Worm (Caenorhabditis elegans) whole organism, L1 larva: ENCODE data around the gene evl-20.

ENCODE experiments used
- C04F5.9 ChIP-seq: sonication (generic microtip); optimal IDR thresholded peaks from 2 replicates; lab custom pipeline; 2016; ENCODE audit warnings: missing genetic modification characterization, missing compliant biosample characterization
- C16A3.4 ChIP-seq: fragments of 150-350 bp; optimal IDR thresholded peaks from 2 replicates; lab custom pipeline; 2014; ENCODE audit warnings: missing biosample characterization, missing genetic modification characterization
- F16B12.6 ChIP-seq: fragments of 150-350 bp; optimal IDR thresholded peaks from 2 replicates; lab custom pipeline; 2014; ENCODE audit warnings: missing biosample characterization, missing genetic modification characterization
- Y116A8C.19 ChIP-seq: sonication (generic microtip); optimal IDR thresholded peaks from 2 replicates; lab custom pipeline; 2016; ENCODE audit warnings: missing compliant biosample characterization, missing genetic modification characterization, borderline replicate concordance
- ceh-8 ChIP-seq: fragments of 200-800 bp; sonication (Bioruptor generic); optimal IDR thresholded peaks from 2 replicates; lab custom pipeline; 2018; ENCODE audit warnings: mild to moderate bottlenecking, missing genetic modification characterization, moderate library complexity, missing compliant biosample characterization
- ceh-90 ChIP-seq: sonication (generic microtip); optimal IDR thresholded peaks from 2 replicates; lab custom pipeline; 2016; ENCODE audit warnings: missing genetic modification characterization, missing compliant biosample characterization
- ces-1 ChIP-seq: fragments of 150-350 bp; optimal IDR thresholded peaks from 2 replicates; lab custom pipeline; 2014; ENCODE audit warnings: missing biosample characterization, missing genetic modification reagents, missing genetic modification characterization
- efl-1 ChIP-seq, 4 experiments: fragments of 150-350 bp; optimal IDR thresholded peaks in 3 of 4; peaks in 1 of 4; 1 replicate in 1 of 4; 2 replicates in 3 of 4; lab custom pipeline; 2014; ENCODE audit warnings: missing biosample characterization in 2 of 4, missing genetic modification characterization in 2 of 4, missing genetic modification reagents in 2 of 4
- efl-3 ChIP-seq: fragments of 200-800 bp; sonication (Bioruptor generic); optimal IDR thresholded peaks from 2 replicates; lab custom pipeline; 2018; ENCODE audit warnings: mild to moderate bottlenecking, missing genetic modification characterization, missing compliant biosample characterization
- egl-13 ChIP-seq: sonication (generic microtip); optimal IDR thresholded peaks from 2 replicates; lab custom pipeline; 2016; ENCODE audit warnings: missing genotype, missing genetic modification reagents, missing genetic modification characterization, missing compliant biosample characterization
- fkh-4 ChIP-seq: sonication (generic microtip); optimal IDR thresholded peaks from 2 replicates; lab custom pipeline; 2016; ENCODE audit warnings: missing compliant biosample characterization, missing genetic modification characterization, borderline replicate concordance
- fkh-8 ChIP-seq: sonication (generic microtip); optimal IDR thresholded peaks from 2 replicates; lab custom pipeline; 2016; ENCODE audit warnings: mild to moderate bottlenecking, missing genetic modification characterization, missing compliant biosample characterization
- irx-1 ChIP-seq: sonication (generic microtip); optimal IDR thresholded peaks from 2 replicates; lab custom pipeline; 2016; ENCODE audit warnings: missing genetic modification characterization, missing compliant biosample characterization
- lir-3 ChIP-seq: sonication (generic microtip); optimal IDR thresholded peaks from 2 replicates; lab custom pipeline; 2016; ENCODE audit warnings: mild to moderate bottlenecking, missing genetic modification characterization, moderate library complexity, missing compliant biosample characterization; ENCODE audit not compliant: poor library complexity
- lsy-2 ChIP-seq, 2 experiments: fragments of 150-350 bp; optimal IDR thresholded peaks; 2 replicates each; lab custom pipeline; 2014; ENCODE audit warnings: missing biosample characterization in 2 of 2, missing genetic modification characterization in 2 of 2
- mab-9 ChIP-seq: fragments of 200-800 bp; sonication (Bioruptor generic); IDR thresholded peaks from 2 replicates; pipeline ENCODE4 v1.3.6; 2022; ENCODE audit warnings: missing genetic modification reagents, missing genetic modification characterization, missing compliant biosample characterization
- mep-1 ChIP-seq: fragments of 150-350 bp; optimal IDR thresholded peaks from 2 replicates; lab custom pipeline; 2014; ENCODE audit warnings: missing biosample characterization, missing genetic modification characterization
- nhr-11 ChIP-seq: fragments of 150-350 bp; optimal IDR thresholded peaks from 2 replicates; lab custom pipeline; 2014; ENCODE audit warnings: missing biosample characterization, missing genetic modification characterization
- nhr-28 ChIP-seq: fragments of 150-350 bp; optimal IDR thresholded peaks from 2 replicates; lab custom pipeline; 2014; ENCODE audit warnings: missing biosample characterization, missing genetic modification characterization
- nhr-47 ChIP-seq: sonication (generic microtip); optimal IDR thresholded peaks from 2 replicates; lab custom pipeline; 2016; ENCODE audit warnings: mild to moderate bottlenecking, missing genetic modification characterization, moderate library complexity, missing compliant biosample characterization
- nhr-77 ChIP-seq: fragments of 150-350 bp; optimal IDR thresholded peaks from 2 replicates; lab custom pipeline; 2014; ENCODE audit warnings: missing biosample characterization, missing genetic modification characterization
- nhr-84 ChIP-seq: sonication (generic microtip); optimal IDR thresholded peaks from 2 replicates; lab custom pipeline; 2017; ENCODE audit warnings: missing biosample characterization, missing genetic modification characterization
- pag-3 ChIP-seq: sonication (generic microtip); optimal IDR thresholded peaks from 2 replicates; lab custom pipeline; 2017; ENCODE audit warnings: missing genetic modification characterization, mild to moderate bottlenecking, missing compliant biosample characterization, antibody characterized with exemption, borderline replicate concordance; ENCODE audit not compliant: insufficient read depth
- pax-3 ChIP-seq: fragments of 200-800 bp; sonication (Bioruptor generic); optimal IDR thresholded peaks from 2 replicates; lab custom pipeline; 2018; ENCODE audit warnings: mild to moderate bottlenecking, missing genetic modification characterization, moderate library complexity, missing compliant biosample characterization
- pqm-1 ChIP-seq: sonication (generic microtip); optimal IDR thresholded peaks from 3 replicates; lab custom pipeline; 2017; ENCODE audit warnings: missing biosample characterization, missing genetic modification characterization
- snu-23 ChIP-seq: sonication (generic microtip); optimal IDR thresholded peaks from 2 replicates; lab custom pipeline; 2016; ENCODE audit warnings: missing genetic modification characterization, missing compliant biosample characterization
- sox-4 ChIP-seq: sonication (generic microtip); optimal IDR thresholded peaks from 2 replicates; lab custom pipeline; 2016; ENCODE audit warnings: missing genetic modification characterization, missing compliant biosample characterization
- sup-37 ChIP-seq: fragments of 200-800 bp; sonication (Bioruptor generic); optimal IDR thresholded peaks from 2 replicates; lab custom pipeline; 2018; ENCODE audit warnings: mild to moderate bottlenecking, missing genetic modification characterization, missing compliant biosample characterization
- tbx-2 ChIP-seq: sonication (generic microtip); optimal IDR thresholded peaks from 2 replicates; lab custom pipeline; 2016; ENCODE audit warnings: missing genetic modification characterization, missing compliant biosample characterization
- tlp-1 ChIP-seq: fragments of 150-350 bp; optimal IDR thresholded peaks from 2 replicates; lab custom pipeline; 2014; ENCODE audit warnings: missing biosample characterization, missing genetic modification characterization
- unc-30 ChIP-seq: sonication (generic microtip); optimal IDR thresholded peaks from 2 replicates; lab custom pipeline; 2017; ENCODE audit warnings: missing biosample characterization, missing genetic modification characterization
- unc-86 ChIP-seq: sonication (generic microtip); optimal IDR thresholded peaks from 2 replicates; lab custom pipeline; 2016; ENCODE audit warnings: missing genetic modification characterization, missing compliant biosample characterization
- vab-15 ChIP-seq: sonication (generic microtip); optimal IDR thresholded peaks from 2 replicates; lab custom pipeline; 2017; ENCODE audit warnings: missing genotype, mild to moderate bottlenecking, missing genetic modification characterization, missing compliant biosample characterization
- ztf-11 ChIP-seq, 2 experiments: sonication (generic microtip); optimal IDR thresholded peaks; 2 replicates each; lab custom pipeline; 2016 to 2017; ENCODE audit warnings: missing genetic modification characterization in 2 of 2, missing biosample characterization in 1 of 2, missing compliant biosample characterization in 1 of 2
- ztf-4 ChIP-seq: fragments of 150-350 bp; optimal IDR thresholded peaks from 2 replicates; lab custom pipeline; 2014; ENCODE audit warnings: missing biosample characterization, missing genetic modification characterization

The evl-20 gene

ce11 chrII:8466874-8467273, 22.8 kb downstream of the evl-20 start, which contains the start of gene F22B5.10:
Gene F22B5.10 (plus strand): TSS chrII:8467174.
- TF ChIP-seq F16B12.6 (tag; lab: Kevin White, UChicago) (no peak), egl-13 (tag; lab: Kevin White, UChicago) (no peak), pax-3 (tag; lab: Kevin White, UChicago) (no peak), tbx-2 (tag; lab: Kevin White, UChicago) (no peak), efl-3 (no peak), ceh-90 (tag; lab: Kevin White, UChicago) (no peak), ces-1 (GFP tag; lab: Kevin White, UChicago) (no peak), snu-23 (GFP tag; lab: Kevin White, UChicago) (no peak), C16A3.4 (no peak), vab-15 (tag; lab: Kevin White, UChicago) (no peak), unc-30 (tag; lab: Kevin White, UChicago) (no peak)

- no peak for TF ChIP-seq efl-1 (optimal IDR thresholded peaks at IDR 0.05; lab: Kevin White, UChicago)
- peak in 1 of 2 experiments; percentile 17 for TF ChIP-seq efl-1 (GFP tag; optimal IDR thresholded peaks at IDR 0.05 in 1 of 2; lab: Kevin White, UChicago)
- no peak for TF ChIP-seq nhr-28 (tag; lab: Kevin White, UChicago)
These were observed 23.7 kb downstream of the evl-20 start, which contains the start of gene M05D6.2 for ce11 chrII:8467809-8468208. Gene M05D6.2 (plus strand): TSS chrII:8468109.

- TF ChIP-seq nhr-11 (tag; lab: Kevin White, UChicago) (no peak), tlp-1 (tag; lab: Kevin White, UChicago) (no peak), sup-37 (GFP tag; lab: Kevin White, UChicago) (no peak), irx-1 (tag; lab: Kevin White, UChicago) (no peak), lir-3 (tag; lab: Kevin White, UChicago) (no peak), nhr-77 (tag; lab: Kevin White, UChicago) (no peak), ceh-8 (GFP tag; lab: Kevin White, UChicago) (no peak), pag-3 (tag; lab: Kevin White, UChicago) (no peak), nhr-47 (no peak), fkh-8 (tag; lab: Kevin White, UChicago) (no peak), efl-1 (optimal IDR thresholded peaks at IDR 0.05; lab: Kevin White, UChicago) (no peak), efl-1 (GFP tag; optimal IDR thresholded peaks at IDR 0.05 in 1 of 2; lab: Kevin White, UChicago) (no peak), egl-13 (tag; lab: Kevin White, UChicago) (no peak), unc-86 (tag; lab: Kevin White, UChicago) (no peak), efl-3 (no peak), mab-9 (GFP tag; lab: Robert Waterston, UW) (no peak), lsy-2 (tag; optimal IDR thresholded peaks at IDR 0.05; lab: Kevin White, UChicago) (no peak)
These were observed 27.0 kb downstream of the evl-20 start, which contains the start of gene M05D6.8 for ce11 chrII:8471139-8471538. Gene M05D6.8 (minus strand): TSS chrII:8471239.

- TF ChIP-seq nhr-84 (tag; lab: Kevin White, UChicago): no peak
- no peak for TF ChIP-seq sox-4 (tag; lab: Kevin White, UChicago)
- TF ChIP-seq Y116A8C.19 (tag; lab: Kevin White, UChicago): no peak
- no peak for TF ChIP-seq mep-1
- TF ChIP-seq efl-3: no peak
- TF ChIP-seq lsy-2 (tag; optimal IDR thresholded peaks at IDR 0.05; lab: Kevin White, UChicago): no peak
- TF ChIP-seq ztf-4 (tag; lab: Kevin White, UChicago): no peak
- TF ChIP-seq C04F5.9 (tag; lab: Kevin White, UChicago): no peak
These were observed 28.8 kb downstream of the evl-20 start for ce11 chrII:8472916-8473315.

ce11 chrII:8475306-8475822, 31.3 kb downstream of the evl-20 start, which contains the start of the genes M05D6.1 and M05D6.3:
Gene M05D6.1 (minus strand): TSS chrII:8475406.
Gene M05D6.3 (plus strand): TSS chrII:8475772.
- TF ChIP-seq fkh-4 (tag; lab: Kevin White, UChicago): no peak
- TF ChIP-seq tlp-1 (tag; lab: Kevin White, UChicago): no peak
- TF ChIP-seq pqm-1 (tag; lab: Kevin White, UChicago): no peak
- TF ChIP-seq ztf-11 (tag; optimal IDR thresholded peaks at IDR 0.05; lab: Kevin White, UChicago): no peak
- no peak for TF ChIP-seq egl-13 (tag; lab: Kevin White, UChicago)
- no peak for TF ChIP-seq mep-1
